Fruit fly (Drosophila melanogaster) whole organism, embryonic: ENCODE data around the gene PK1-R.

Source experiments
- Antp ChIP-seq: fragments of 200-800 bp; sonication (Bioruptor generic); optimal IDR thresholded peaks from 3 replicates; lab custom pipeline; 2016; ENCODE audit warnings: missing biosample characterization, missing genetic modification characterization
- CG10267 ChIP-seq: fragments of 200-800 bp; sonication (Bioruptor generic); optimal IDR thresholded peaks from 2 replicates; lab custom pipeline; 2018; ENCODE audit warnings: missing biosample characterization, mild to moderate bottlenecking, missing genetic modification characterization, moderate library complexity
- CG10274 ChIP-seq: fragments of 200-800 bp; sonication (Bioruptor generic); optimal IDR thresholded peaks from 3 replicates; lab custom pipeline; 2017; ENCODE audit warnings: missing biosample characterization, mild to moderate bottlenecking, missing genetic modification characterization
- CG10979 ChIP-seq: fragments of 200-800 bp; sonication (Bioruptor generic); optimal IDR thresholded peaks from 2 replicates; lab custom pipeline; 2018; ENCODE audit warnings: missing biosample characterization, mild to moderate bottlenecking, missing genetic modification characterization, moderate library complexity
- CG12155 ChIP-seq: fragments of 200-800 bp; sonication (Bioruptor generic); optimal IDR thresholded peaks from 3 replicates; lab custom pipeline; 2016; ENCODE audit warnings: missing biosample characterization, missing genetic modification characterization
- CG13123 ChIP-seq: fragments of 200-800 bp; sonication (Bioruptor generic); optimal IDR thresholded peaks from 2 replicates; lab custom pipeline; 2016; ENCODE audit warnings: missing biosample characterization, missing genetic modification characterization
- CG13296 ChIP-seq: fragments of 200-800 bp; sonication (Bioruptor generic); optimal IDR thresholded peaks from 3 replicates; lab custom pipeline; 2018; ENCODE audit warnings: missing biosample characterization, mild to moderate bottlenecking, missing genetic modification characterization
- CG13894 ChIP-seq: fragments of 200-800 bp; sonication (Bioruptor generic); optimal IDR thresholded peaks from 3 replicates; lab custom pipeline; 2018; ENCODE audit warnings: missing biosample characterization, mild to moderate bottlenecking, missing genetic modification characterization, moderate library complexity
- CG14050 ChIP-seq: fragments of 200-800 bp; sonication (Bioruptor generic); IDR thresholded peaks from 3 replicates; pipeline ENCODE4 v1.3.6; 2022; ENCODE audit warnings: missing biosample characterization, missing genetic modification characterization
- CG14710 ChIP-seq: fragments of 200-800 bp; sonication (Bioruptor generic); optimal IDR thresholded peaks from 3 replicates; lab custom pipeline; 2019; ENCODE audit warnings: missing biosample characterization, mild to moderate bottlenecking, missing genetic modification characterization, moderate library complexity
- CG17328 ChIP-seq: fragments of 200-800 bp; sonication (Bioruptor generic); IDR thresholded peaks from 2 replicates; pipeline ENCODE4 v1.3.6; 2022; ENCODE audit warnings: missing biosample characterization, missing genetic modification characterization
- CG17359 ChIP-seq: fragments of 200-800 bp; sonication (Bioruptor generic); optimal IDR thresholded peaks from 3 replicates; lab custom pipeline; 2018; ENCODE audit warnings: missing biosample characterization, mild to moderate bottlenecking, missing genetic modification characterization, moderate library complexity
- CG2116 ChIP-seq: fragments of 200-800 bp; sonication (Bioruptor generic); optimal IDR thresholded peaks from 3 replicates; lab custom pipeline; 2018; ENCODE audit warnings: missing biosample characterization, mild to moderate bottlenecking, missing genetic modification characterization
- CG4424 ChIP-seq: fragments of 200-800 bp; sonication (Bioruptor generic); optimal IDR thresholded peaks from 3 replicates; lab custom pipeline; 2016; ENCODE audit warnings: missing biosample characterization, missing genetic modification characterization
- CG4617 ChIP-seq: fragments of 200-800 bp; sonication (Bioruptor generic); optimal IDR thresholded peaks from 3 replicates; lab custom pipeline; 2016; ENCODE audit warnings: missing biosample characterization, missing genetic modification characterization, borderline replicate concordance
- CG4707 ChIP-seq: fragments of 200-800 bp; sonication (Bioruptor generic); optimal IDR thresholded peaks from 2 replicates; lab custom pipeline; 2018; ENCODE audit warnings: missing biosample characterization, mild to moderate bottlenecking, missing genetic modification characterization, moderate library complexity
- CG6654 ChIP-seq: fragments of 200-800 bp; sonication (Bioruptor generic); optimal IDR thresholded peaks from 2 replicates; lab custom pipeline; 2017; ENCODE audit warnings: missing biosample characterization, mild to moderate bottlenecking, missing genetic modification characterization
- CG6683 ChIP-seq: fragments of 200-800 bp; sonication (Bioruptor generic); optimal IDR thresholded peaks from 2 replicates; lab custom pipeline; 2017; ENCODE audit warnings: missing biosample characterization, mild to moderate bottlenecking, missing genetic modification characterization, missing genetic modification reagents
- CG7271 ChIP-seq: fragments of 200-800 bp; sonication (Bioruptor generic); optimal IDR thresholded peaks from 2 replicates; lab custom pipeline; 2018; ENCODE audit warnings: missing biosample characterization, mild to moderate bottlenecking, missing genetic modification characterization, moderate library complexity
- CG7372 ChIP-seq: fragments of 200-800 bp; sonication (Bioruptor generic); IDR thresholded peaks from 2 replicates; pipeline ENCODE4 v1.3.6; 2022; ENCODE audit warnings: missing biosample characterization, missing genetic modification characterization
- CG7786 ChIP-seq: fragments of 200-800 bp; sonication (Bioruptor generic); optimal IDR thresholded peaks from 2 replicates; lab custom pipeline; 2016; ENCODE audit warnings: missing biosample characterization, missing genetic modification characterization
- CG8388 ChIP-seq: fragments of 200-800 bp; sonication (Bioruptor generic); optimal IDR thresholded peaks from 2 replicates; lab custom pipeline; 2019; ENCODE audit warnings: missing biosample characterization, mild to moderate bottlenecking, missing genetic modification characterization, moderate library complexity
- CG9817 ChIP-seq: fragments of 200-800 bp; sonication (Bioruptor generic); optimal IDR thresholded peaks from 2 replicates; lab custom pipeline; 2018; ENCODE audit warnings: missing biosample characterization, mild to moderate bottlenecking, missing genetic modification characterization, moderate library complexity
- CoRest ChIP-seq: fragments of 200-800 bp; sonication (Bioruptor generic); optimal IDR thresholded peaks from 3 replicates; lab custom pipeline; 2018; ENCODE audit warnings: missing biosample characterization, mild to moderate bottlenecking, missing genetic modification characterization, moderate library complexity
- D ChIP-seq, 2 experiments: fragments of 200-800 bp in 1 of 2; fragments of >200 bp in 1 of 2; sonication (Bioruptor generic) in 1 of 2; optimal IDR thresholded peaks; 2 replicates in 1 of 2; 3 replicates in 1 of 2; lab custom pipeline; 2017; ENCODE audit warnings: mild to moderate bottlenecking in 1 of 2, missing biosample characterization in 1 of 2, missing genetic modification characterization in 1 of 2, missing genetic modification reagents in 1 of 2
- D19B ChIP-seq: fragments of 200-800 bp; sonication (Bioruptor generic); optimal IDR thresholded peaks from 2 replicates; lab custom pipeline; 2017; ENCODE audit warnings: missing biosample characterization, mild to moderate bottlenecking, missing genetic modification characterization
- Drgx ChIP-seq: fragments of 200-800 bp; sonication (Bioruptor generic); IDR thresholded peaks from 2 replicates; pipeline ENCODE4 v1.3.6; 2022; ENCODE audit warnings: missing biosample characterization, missing genetic modification characterization
- Eip74EF ChIP-seq, 2 experiments: fragments of 200-800 bp in 1 of 2; fragments of >200 bp in 1 of 2; sonication (Bioruptor generic) in 1 of 2; optimal IDR thresholded peaks; 2 replicates each; lab custom pipeline; 2017 to 2019; ENCODE audit warnings: missing biosample characterization in 2 of 2, missing genetic modification characterization in 2 of 2, mild to moderate bottlenecking in 1 of 2, moderate library complexity in 1 of 2
- Fer3 ChIP-seq: fragments of 200-800 bp; sonication (Bioruptor generic); optimal IDR thresholded peaks from 2 replicates; lab custom pipeline; 2018; ENCODE audit warnings: missing biosample characterization, mild to moderate bottlenecking, missing genetic modification characterization, moderate library complexity
- Hmr ChIP-seq: fragments of 200-800 bp; sonication (Bioruptor generic); optimal IDR thresholded peaks from 3 replicates; lab custom pipeline; 2017; ENCODE audit warnings: mild to moderate bottlenecking, missing biosample characterization, missing genetic modification reagents, missing genetic modification characterization
- Hr51 ChIP-seq, 2 experiments: fragments of 200-800 bp; sonication (Bioruptor generic); optimal IDR thresholded peaks; 2 replicates in 1 of 2; 3 replicates in 1 of 2; lab custom pipeline; 2016 to 2018; ENCODE audit warnings: missing biosample characterization in 2 of 2, missing genetic modification characterization in 2 of 2, mild to moderate bottlenecking in 1 of 2, moderate library complexity in 1 of 2
- Side ChIP-seq: fragments of 200-800 bp; sonication (Bioruptor generic); optimal IDR thresholded peaks from 2 replicates; lab custom pipeline; 2016; ENCODE audit warnings: missing biosample characterization, missing genetic modification characterization
- al ChIP-seq: fragments of 200-800 bp; sonication (Bioruptor generic); IDR thresholded peaks from 2 replicates; pipeline ENCODE4 v1.3.6; 2022; ENCODE audit warnings: missing biosample characterization, missing genetic modification characterization
- cas ChIP-seq: fragments of 200-800 bp; sonication (Bioruptor generic); IDR thresholded peaks from 2 replicates; pipeline ENCODE4 v1.3.6; 2022; ENCODE audit warnings: missing biosample characterization, missing genetic modification characterization
- chinmo ChIP-seq: fragments of 200-800 bp; sonication (Bioruptor generic); IDR thresholded peaks from 4 replicates; pipeline ENCODE4 v1.3.6; 2022; ENCODE audit warnings: missing biosample characterization, missing genetic modification characterization; ENCODE audit not compliant: partially characterized antibody
- ci ChIP-seq: fragments of 200-800 bp; sonication (Bioruptor generic); IDR thresholded peaks from 3 replicates; pipeline ENCODE4 v1.3.6; 2022; ENCODE audit warnings: missing biosample characterization, missing genetic modification characterization
- da ChIP-seq: fragments of 200-800 bp; sonication (Bioruptor generic); optimal IDR thresholded peaks from 2 replicates; lab custom pipeline; 2016; ENCODE audit warnings: missing biosample characterization, missing genetic modification characterization
- eve ChIP-seq, 2 experiments: fragments of >200 bp; optimal IDR thresholded peaks; 2 replicates each; lab custom pipeline; 2017; ENCODE audit warnings: missing biosample characterization in 2 of 2, missing genetic modification characterization in 2 of 2
- fu2 ChIP-seq: fragments of 200-800 bp; sonication (Bioruptor generic); optimal IDR thresholded peaks from 2 replicates; lab custom pipeline; 2016; ENCODE audit warnings: missing biosample characterization, missing genetic modification characterization
- grau ChIP-seq: fragments of 200-800 bp; optimal IDR thresholded peaks from 3 replicates; lab custom pipeline; 2019; ENCODE audit warnings: missing biosample characterization, mild to moderate bottlenecking, missing genetic modification characterization, moderate library complexity
- gro ChIP-seq: fragments of 200-800 bp; sonication (Bioruptor generic); optimal IDR thresholded peaks from 2 replicates; lab custom pipeline; 2016; ENCODE audit warnings: missing biosample characterization, missing genetic modification characterization
- gsb-n ChIP-seq: fragments of 200-800 bp; sonication (Bioruptor generic); optimal IDR thresholded peaks from 3 replicates; lab custom pipeline; 2018; ENCODE audit warnings: missing biosample characterization, mild to moderate bottlenecking, missing genetic modification characterization
- onecut ChIP-seq: fragments of 200-800 bp; sonication (Bioruptor generic); IDR thresholded peaks from 2 replicates; pipeline ENCODE4 v1.3.6; 2022; ENCODE audit warnings: missing biosample characterization, missing genetic modification characterization
- p53 ChIP-seq: fragments of 200-800 bp; sonication (Bioruptor generic); optimal IDR thresholded peaks from 2 replicates; lab custom pipeline; 2016; ENCODE audit warnings: missing biosample characterization, missing genetic modification characterization
- peb ChIP-seq: fragments of 200-800 bp; sonication (Bioruptor generic); IDR thresholded peaks from 2 replicates; pipeline ENCODE4 v1.3.6; 2022; ENCODE audit warnings: missing biosample characterization, missing genetic modification characterization
- sr ChIP-seq: fragments of 200-800 bp; sonication (Bioruptor generic); IDR thresholded peaks from 3 replicates; pipeline ENCODE4 v1.3.6; 2022; ENCODE audit warnings: missing biosample characterization, missing genetic modification characterization
- vvl ChIP-seq: fragments of 200-800 bp; sonication (Bioruptor generic); IDR thresholded peaks from 2 replicates; pipeline ENCODE4 v1.3.6; 2022; ENCODE audit warnings: missing biosample characterization, missing genetic modification characterization
- z ChIP-seq: fragments of 200-800 bp; sonication (Bioruptor generic); IDR thresholded peaks from 3 replicates; pipeline ENCODE4 v1.3.6; 2022; ENCODE audit warnings: missing biosample characterization, missing genetic modification characterization
- zen ChIP-seq: fragments of 200-800 bp; sonication (Bioruptor generic); optimal IDR thresholded peaks from 3 replicates; lab custom pipeline; 2018; ENCODE audit warnings: missing biosample characterization, mild to moderate bottlenecking, missing genetic modification characterization, moderate library complexity

PK1-R gene

dm6 chr3R:14122347-14122812 lies 19.5 kb upstream of the PK1-R start, which contains the start of the genes Abi and twf (continued):
- peak; percentile 66; the same call in 1 of the 2 replicates for TF ChIP-seq CG17328 (GFP tag; lab: Robert Waterston, UW)
- no peak for TF ChIP-seq onecut (GFP tag; lab: Robert Waterston, UW)
- no peak for TF ChIP-seq D19B
- TF ChIP-seq Antp, result no peak
- no peak for TF ChIP-seq cas (GFP tag; lab: Robert Waterston, UW)
- peak; percentile 62 for TF ChIP-seq Fer3
- TF ChIP-seq gsb-n, result peak; percentile 57
- peak; percentile 60 for TF ChIP-seq CG8388 (GFP tag; lab: Kevin White, UChicago)
- TF ChIP-seq da (GFP tag; lab: Kevin White, UChicago), result peak; percentile 40
- TF ChIP-seq CG14710, result peak; percentile 86
- peak; percentile 54 for TF ChIP-seq CG13894
- TF ChIP-seq CG4707 (GFP tag; lab: Kevin White, UChicago), result no peak
- TF ChIP-seq D (optimal IDR thresholded peaks at IDR 0.05; lab: Kevin White, UChicago), result no peak
- peak; percentile 34 for TF ChIP-seq D (GFP tag; optimal IDR thresholded peaks at IDR 0.05; lab: Kevin White, UChicago)
- no peak; the same call in 2 of the 3 replicates for TF ChIP-seq ci (GFP tag; lab: Robert Waterston, UW)
- TF ChIP-seq Side (GFP tag; lab: Kevin White, UChicago), result peak; percentile 5
- TF ChIP-seq Hmr (GFP tag; lab: Kevin White, UChicago), result peak; percentile 67
- TF ChIP-seq CG17359 (tag; lab: Kevin White, UChicago), result peak; percentile 61
- no peak for TF ChIP-seq eve (GFP tag; optimal IDR thresholded peaks at IDR 0.05; lab: Kevin White, UChicago)
- peak; percentile 55 for TF ChIP-seq CG7372 (GFP tag; lab: Robert Waterston, UW)
- TF ChIP-seq CG7271 (tag; lab: Kevin White, UChicago), result no peak
- TF ChIP-seq CG13123 (GFP tag; lab: Kevin White, UChicago), result peak; percentile 75
- peak; percentile 74 for TF ChIP-seq fu2 (GFP tag; lab: Kevin White, UChicago)
- TF ChIP-seq al (GFP tag; lab: Robert Waterston, UW), result 0 out of 2 replicates have a peak, but pooled peaks have one; percentile 41
- TF ChIP-seq gro (GFP tag; lab: Kevin White, UChicago), result peak; percentile 42
- peak; percentile 40 to 61 for TF ChIP-seq Hr51 (GFP tag; optimal IDR thresholded peaks at IDR 0.05; lab: Kevin White, UChicago)
- TF ChIP-seq CG7786 (GFP tag; lab: Kevin White, UChicago), result peak; percentile 34
- peak; percentile 57 for TF ChIP-seq grau
- TF ChIP-seq CG6654 (GFP tag; lab: Kevin White, UChicago), result no peak
- TF ChIP-seq chinmo (GFP tag; lab: Robert Waterston, UW), result no peak
- no peak for TF ChIP-seq CG10274 (GFP tag; lab: Kevin White, UChicago)
- TF ChIP-seq CG10979, result peak; percentile 60
- peak; percentile 97 for TF ChIP-seq CG10267 (tag; lab: Kevin White, UChicago)
- TF ChIP-seq CG12155 (GFP tag; lab: Kevin White, UChicago), result peak; percentile 80
- peak; percentile 97 for TF ChIP-seq CG4617 (GFP tag; lab: Kevin White, UChicago)
- TF ChIP-seq Drgx, result 0 out of 2 replicates have a peak, but pooled peaks have one; percentile 19
- 0 out of 2 replicates have a peak, but pooled peaks have one; percentile 18 for TF ChIP-seq peb (GFP tag; lab: Robert Waterston, UW)
- TF ChIP-seq CG2116 (GFP tag; lab: Kevin White, UChicago), result peak; percentile 77
- TF ChIP-seq CG6683 (GFP tag; lab: Kevin White, UChicago), result peak; percentile 22
- peak; percentile 61 for TF ChIP-seq CG9817 (tag; lab: Kevin White, UChicago)
- TF ChIP-seq CG4424, result peak; percentile 80
- TF ChIP-seq Eip74EF (GFP tag; optimal IDR thresholded peaks at IDR 0.05; lab: Kevin White, UChicago), result peak in 1 of 2 experiments; percentile 9
- TF ChIP-seq CG14050, result peak; percentile 40; the same call in 1 of the 3 replicates
- TF ChIP-seq sr (GFP tag; lab: Robert Waterston, UW), result no peak
- no peak for TF ChIP-seq p53 (GFP tag; lab: Kevin White, UChicago)
- TF ChIP-seq CG13296 (GFP tag; lab: Kevin White, UChicago), result peak; percentile 23
- TF ChIP-seq z (GFP tag; lab: Robert Waterston, UW), result no peak
- TF ChIP-seq CoRest (tag; lab: Kevin White, UChicago), result peak; percentile 77
- peak; percentile 50 for TF ChIP-seq zen (tag; lab: Kevin White, UChicago)
- peak; percentile 81 for TF ChIP-seq vvl (GFP tag; lab: Robert Waterston, UW)
